Worm (Caenorhabditis elegans) whole organism, L1 larva: ENCODE measurements around the gene vps-22.

ENCODE experiments used
- F16B12.6 ChIP-seq: fragments of 150-350 bp; optimal IDR thresholded peaks from 2 replicates; lab custom pipeline; 2014; ENCODE audit warnings: missing biosample characterization, missing genetic modification characterization
- Y116A8C.19 ChIP-seq: sonication (generic microtip); optimal IDR thresholded peaks from 2 replicates; lab custom pipeline; 2016; ENCODE audit warnings: missing compliant biosample characterization, missing genetic modification characterization, borderline replicate concordance
- aha-1 ChIP-seq: fragments of 150-350 bp; optimal IDR thresholded peaks from 2 replicates; lab custom pipeline; 2014; ENCODE audit warnings: missing biosample characterization, missing genetic modification characterization
- alr-1 ChIP-seq: fragments of 200-800 bp; sonication (Bioruptor generic); optimal IDR thresholded peaks from 2 replicates; lab custom pipeline; 2018; ENCODE audit warnings: borderline replicate concordance, mild to moderate bottlenecking, missing genetic modification characterization, missing compliant biosample characterization
- ama-1 ChIP-seq: fragments of 150-350 bp; optimal IDR thresholded peaks from 2 replicates; lab custom pipeline; 2014
- ceh-63 ChIP-seq: fragments of 200-800 bp; sonication (Bioruptor generic); optimal IDR thresholded peaks from 2 replicates; lab custom pipeline; 2018; ENCODE audit warnings: mild to moderate bottlenecking, missing genetic modification characterization, missing compliant biosample characterization
- ceh-82 ChIP-seq, 3 experiments: fragments of 150-350 bp in 1 of 3; sonication (generic microtip) in 2 of 3; optimal IDR thresholded peaks; 2 replicates each; lab custom pipeline; 2014 to 2017; ENCODE audit warnings: missing biosample characterization in 3 of 3, missing genetic modification characterization in 3 of 3
- ceh-88 ChIP-seq: fragments of 200-800 bp; sonication (Bioruptor generic); IDR thresholded peaks from 2 replicates; pipeline ENCODE4 v1.3.6; 2022; ENCODE audit warnings: missing genetic modification characterization, missing compliant biosample characterization
- ceh-90 ChIP-seq: sonication (generic microtip); optimal IDR thresholded peaks from 2 replicates; lab custom pipeline; 2016; ENCODE audit warnings: missing genetic modification characterization, missing compliant biosample characterization
- ces-1 ChIP-seq: fragments of 150-350 bp; optimal IDR thresholded peaks from 2 replicates; lab custom pipeline; 2014; ENCODE audit warnings: missing biosample characterization, missing genetic modification reagents, missing genetic modification characterization
- dsc-1 ChIP-seq: sonication (generic microtip); optimal IDR thresholded peaks from 2 replicates; lab custom pipeline; 2016; ENCODE audit warnings: mild to moderate bottlenecking, missing genetic modification characterization, missing compliant biosample characterization
- efl-3 ChIP-seq: fragments of 200-800 bp; sonication (Bioruptor generic); optimal IDR thresholded peaks from 2 replicates; lab custom pipeline; 2018; ENCODE audit warnings: mild to moderate bottlenecking, missing genetic modification characterization, missing compliant biosample characterization
- egl-27 ChIP-seq, 2 experiments: fragments of 150-350 bp in 1 of 2; sonication (generic microtip); optimal IDR thresholded peaks; 3 replicates each; lab custom pipeline; 2017 to 2018; ENCODE audit warnings: missing biosample characterization in 2 of 2, missing genetic modification characterization in 2 of 2, missing genetic modification reagents in 2 of 2
- elt-3 ChIP-seq, 6 experiments: fragments of 150-350 bp in 1 of 6; sonication (generic microtip); optimal IDR thresholded peaks; 2 replicates each; lab custom pipeline; 2017 to 2018; ENCODE audit warnings: missing biosample characterization in 6 of 6, missing genetic modification characterization in 6 of 6, inconsistent platforms in 1 of 6
- ets-5 ChIP-seq: fragments of 200-800 bp; sonication (Bioruptor generic); IDR thresholded peaks from 2 replicates; pipeline ENCODE4 v1.3.6; 2022; ENCODE audit warnings: missing genetic modification characterization, missing compliant biosample characterization
- fkh-10 ChIP-seq: sonication (generic microtip); optimal IDR thresholded peaks from 2 replicates; lab custom pipeline; 2017; ENCODE audit warnings: missing biosample characterization, missing genetic modification reagents, missing genetic modification characterization
- fkh-4 ChIP-seq: sonication (generic microtip); optimal IDR thresholded peaks from 2 replicates; lab custom pipeline; 2016; ENCODE audit warnings: missing compliant biosample characterization, missing genetic modification characterization, borderline replicate concordance
- fkh-8 ChIP-seq: sonication (generic microtip); optimal IDR thresholded peaks from 2 replicates; lab custom pipeline; 2016; ENCODE audit warnings: mild to moderate bottlenecking, missing genetic modification characterization, missing compliant biosample characterization
- fos-1 ChIP-seq: fragments of 150-350 bp; optimal IDR thresholded peaks from 2 replicates; lab custom pipeline; 2014; ENCODE audit warnings: missing biosample characterization, missing genetic modification characterization
- hpl-2 ChIP-seq: fragments of 150-350 bp; optimal IDR thresholded peaks from 2 replicates; lab custom pipeline; 2014; ENCODE audit warnings: missing biosample characterization, missing genetic modification reagents, missing genetic modification characterization
- lin-14 ChIP-seq: fragments of 200-800 bp; sonication (Bioruptor generic); optimal IDR thresholded peaks from 2 replicates; lab custom pipeline; 2018; ENCODE audit warnings: mild to moderate bottlenecking, missing genetic modification characterization, moderate library complexity, missing compliant biosample characterization
- lin-15B ChIP-seq: fragments of 150-350 bp; sonication (generic microtip); optimal IDR thresholded peaks from 3 replicates; lab custom pipeline; 2014; ENCODE audit warnings: missing biosample characterization, missing genetic modification characterization
- lin-35 ChIP-seq, 2 experiments: fragments of 150-350 bp; optimal IDR thresholded peaks; 2 replicates each; lab custom pipeline; 2014; ENCODE audit warnings: missing biosample characterization in 2 of 2, missing genetic modification characterization in 2 of 2, missing genetic modification reagents in 2 of 2
- lir-3 ChIP-seq: sonication (generic microtip); optimal IDR thresholded peaks from 2 replicates; lab custom pipeline; 2016; ENCODE audit warnings: mild to moderate bottlenecking, missing genetic modification characterization, moderate library complexity, missing compliant biosample characterization; ENCODE audit not compliant: poor library complexity
- lsy-2 ChIP-seq, 2 experiments: fragments of 150-350 bp; optimal IDR thresholded peaks; 2 replicates each; lab custom pipeline; 2014; ENCODE audit warnings: missing biosample characterization in 2 of 2, missing genetic modification characterization in 2 of 2
- mab-9 ChIP-seq: fragments of 200-800 bp; sonication (Bioruptor generic); IDR thresholded peaks from 2 replicates; pipeline ENCODE4 v1.3.6; 2022; ENCODE audit warnings: missing genetic modification reagents, missing genetic modification characterization, missing compliant biosample characterization
- mdl-1 ChIP-seq, 2 experiments: fragments of 150-350 bp; optimal IDR thresholded peaks; 2 replicates each; lab custom pipeline; 2014 to 2017; ENCODE audit warnings: missing biosample characterization in 2 of 2, missing genetic modification characterization in 2 of 2, inconsistent platforms in 1 of 2
- mef-2 ChIP-seq: fragments of 150-350 bp; optimal IDR thresholded peaks from 2 replicates; lab custom pipeline; 2014; ENCODE audit warnings: missing biosample characterization, missing genetic modification characterization
- mep-1 ChIP-seq: fragments of 150-350 bp; optimal IDR thresholded peaks from 2 replicates; lab custom pipeline; 2014; ENCODE audit warnings: missing biosample characterization, missing genetic modification characterization
- nhr-20 ChIP-seq: sonication (generic microtip); optimal IDR thresholded peaks from 2 replicates; lab custom pipeline; 2016; ENCODE audit warnings: mild to moderate bottlenecking, missing genetic modification characterization, missing compliant biosample characterization
- nhr-47 ChIP-seq: sonication (generic microtip); optimal IDR thresholded peaks from 2 replicates; lab custom pipeline; 2016; ENCODE audit warnings: mild to moderate bottlenecking, missing genetic modification characterization, moderate library complexity, missing compliant biosample characterization
- nhr-71 ChIP-seq: sonication (generic microtip); optimal IDR thresholded peaks from 2 replicates; lab custom pipeline; 2016; ENCODE audit warnings: mild to moderate bottlenecking, missing genetic modification characterization, moderate library complexity, missing compliant biosample characterization
- nhr-76 ChIP-seq: sonication (generic microtip); optimal IDR thresholded peaks from 2 replicates; lab custom pipeline; 2017; ENCODE audit warnings: missing biosample characterization, missing genetic modification characterization
- nhr-77 ChIP-seq: fragments of 150-350 bp; optimal IDR thresholded peaks from 2 replicates; lab custom pipeline; 2014; ENCODE audit warnings: missing biosample characterization, missing genetic modification characterization
- nhr-84 ChIP-seq: sonication (generic microtip); optimal IDR thresholded peaks from 2 replicates; lab custom pipeline; 2017; ENCODE audit warnings: missing biosample characterization, missing genetic modification characterization
- nhr-85 ChIP-seq: sonication (generic microtip); peaks from one replicate; lab custom pipeline; 2016; ENCODE audit warnings: missing genetic modification characterization, inconsistent platforms, missing compliant biosample characterization
- nhr-90 ChIP-seq: sonication (generic microtip); optimal IDR thresholded peaks from 2 replicates; lab custom pipeline; 2016; ENCODE audit warnings: mild to moderate bottlenecking, missing genetic modification characterization, missing compliant biosample characterization; ENCODE audit not compliant: poor library complexity
- pax-3 ChIP-seq: fragments of 200-800 bp; sonication (Bioruptor generic); optimal IDR thresholded peaks from 2 replicates; lab custom pipeline; 2018; ENCODE audit warnings: mild to moderate bottlenecking, missing genetic modification characterization, moderate library complexity, missing compliant biosample characterization
- rnt-1 ChIP-seq: sonication (generic microtip); optimal IDR thresholded peaks from 2 replicates; lab custom pipeline; 2016; ENCODE audit warnings: mild to moderate bottlenecking, missing genetic modification characterization, moderate library complexity, missing compliant biosample characterization
- snpc-4 ChIP-seq: fragments of 150-350 bp; optimal IDR thresholded peaks from 2 replicates; lab custom pipeline; 2014; ENCODE audit warnings: missing biosample characterization, missing genetic modification characterization
- sox-4 ChIP-seq: sonication (generic microtip); optimal IDR thresholded peaks from 2 replicates; lab custom pipeline; 2016; ENCODE audit warnings: missing genetic modification characterization, missing compliant biosample characterization
- sptf-1 ChIP-seq: fragments of 150-350 bp; optimal IDR thresholded peaks from 2 replicates; lab custom pipeline; 2014; ENCODE audit warnings: missing biosample characterization, missing genetic modification characterization
- tbx-2 ChIP-seq: sonication (generic microtip); optimal IDR thresholded peaks from 2 replicates; lab custom pipeline; 2016; ENCODE audit warnings: missing genetic modification characterization, missing compliant biosample characterization
- unc-30 ChIP-seq: sonication (generic microtip); optimal IDR thresholded peaks from 2 replicates; lab custom pipeline; 2017; ENCODE audit warnings: missing biosample characterization, missing genetic modification characterization
- unc-62 ChIP-seq: fragments of 150-350 bp; optimal IDR thresholded peaks from 2 replicates; lab custom pipeline; 2014; ENCODE audit warnings: missing biosample characterization, missing genetic modification reagents, missing genetic modification characterization
- unc-98 ChIP-seq: fragments of 200-800 bp; sonication (Bioruptor generic); IDR thresholded peaks from 2 replicates; pipeline ENCODE4 v1.3.6; 2022; ENCODE audit warnings: missing genetic modification characterization, missing compliant biosample characterization
- xbp-1 ChIP-seq: sonication (generic microtip); optimal IDR thresholded peaks from 2 replicates; lab custom pipeline; 2016; ENCODE audit warnings: missing genetic modification characterization, missing compliant biosample characterization
- zag-1 ChIP-seq: fragments of 150-350 bp; optimal IDR thresholded peaks from 2 replicates; lab custom pipeline; 2014; ENCODE audit warnings: missing biosample characterization, missing genetic modification characterization

The vps-22 gene

DNA sequence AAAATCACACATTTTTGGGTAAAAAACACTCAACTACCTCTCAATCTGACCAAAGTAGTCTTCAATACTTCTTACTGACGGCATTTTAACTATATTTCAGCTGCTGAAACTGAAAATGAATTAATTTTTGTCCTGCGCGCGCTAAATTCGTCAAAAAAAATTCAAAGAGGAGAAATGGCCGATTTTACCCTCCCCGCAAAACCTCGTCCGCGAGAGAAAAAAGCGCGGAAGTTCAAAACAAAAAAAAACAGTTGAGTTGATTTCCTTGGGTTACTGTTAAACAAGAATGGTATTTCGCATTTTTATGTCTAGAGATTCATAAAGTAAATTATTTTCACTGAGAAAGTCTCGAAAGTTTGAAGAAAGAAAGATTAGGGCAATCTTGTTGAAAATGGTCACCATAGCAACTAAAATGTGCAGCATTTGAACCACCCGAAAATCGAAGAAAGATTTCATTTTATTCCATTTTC, 24.5 kb upstream of the vps-22 start, which contains the start of the genes C27F2.10 and wdr-60 (continued):
- TF ChIP-seq ces-1 (GFP tag; lab: Kevin White, UChicago) (no peak), fkh-4 (tag; lab: Kevin White, UChicago) (no peak), ceh-82 (tag; optimal IDR thresholded peaks at IDR 0.05; lab: Kevin White, UChicago) (peak in 1 of 3 experiments; percentile 16), alr-1 (no peak), xbp-1 (peak; percentile 41), mdl-1 (tag; optimal IDR thresholded peaks at IDR 0.05; lab: Kevin White, UChicago) (no peak), lsy-2 (tag; optimal IDR thresholded peaks at IDR 0.05; lab: Kevin White, UChicago) (peak; percentile 8 to 59), unc-98 (GFP tag; lab: Robert Waterston, UW) (no peak), unc-62 (GFP tag; lab: Kevin White, UChicago) (no peak), ceh-63 (GFP tag; lab: Kevin White, UChicago) (no peak), elt-3 (tag; optimal IDR thresholded peaks at IDR 0.05; lab: Kevin White, UChicago) (no peak), rnt-1 (tag; lab: Kevin White, UChicago) (peak; percentile 88), dsc-1 (tag; lab: Kevin White, UChicago) (peak; percentile 17), lir-3 (peak; percentile 64), tbx-2 (tag; lab: Kevin White, UChicago) (peak; percentile 57), fkh-8 (peak; percentile 24), mab-9 (GFP tag; lab: Robert Waterston, UW) (no peak), nhr-71 (tag; lab: Kevin White, UChicago) (peak; percentile 56), F16B12.6 (tag; lab: Kevin White, UChicago) (no peak), lin-35 (GFP tag; optimal IDR thresholded peaks at IDR 0.05; lab: Kevin White, UChicago) (peak; percentile 84 to 92), nhr-85 (tag; lab: Kevin White, UChicago) (peak; percentile 71), unc-30 (tag; lab: Kevin White, UChicago) (no peak)

DNA sequence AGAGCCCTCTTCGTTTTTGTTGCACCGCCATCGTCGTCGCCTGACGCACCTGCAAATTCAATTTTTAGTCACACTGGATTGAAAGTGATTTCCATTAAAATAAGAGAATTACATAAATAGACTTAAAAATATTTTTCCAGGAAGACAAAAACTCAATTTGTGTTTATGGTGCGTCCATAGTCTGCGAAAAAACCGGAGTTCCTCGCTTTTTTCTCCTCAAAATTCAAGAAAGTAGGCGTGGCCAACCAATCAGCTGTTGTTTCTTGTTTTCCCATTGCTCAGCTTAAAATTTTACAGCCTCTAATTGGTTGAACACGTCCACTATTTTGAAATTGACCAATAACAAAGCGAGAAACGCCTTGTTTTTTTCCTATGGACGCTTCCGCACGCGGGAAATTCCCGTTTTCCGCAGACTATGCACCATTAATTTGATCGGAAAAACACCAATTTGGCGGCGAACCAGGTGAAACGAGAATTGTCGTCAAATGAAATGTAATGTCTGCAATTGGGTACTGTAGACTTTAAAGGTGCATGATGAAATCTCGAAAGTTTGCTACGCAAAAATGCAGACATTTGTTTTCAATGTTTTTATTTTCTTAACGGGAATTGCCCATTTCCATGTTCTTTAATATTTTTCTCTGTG, 22.3 kb upstream of the vps-22 start, which contains the start of gene C27F2.7:
Gene C27F2.7 (minus strand): TSS at position 51 of the 643 bp plus-strand sequence.
- TF ChIP-seq ets-5 (GFP tag; lab: Robert Waterston, UW), result no peak
- TF ChIP-seq lin-15B (tag; lab: Kevin White, UChicago), result no peak
- no peak for TF ChIP-seq mep-1 (tag; lab: Kevin White, UChicago)
- TF ChIP-seq snpc-4 (tag; lab: Kevin White, UChicago), result no peak
- no peak for TF ChIP-seq tbx-2 (tag; lab: Kevin White, UChicago)
- TF ChIP-seq efl-3 (GFP tag; lab: Kevin White, UChicago), result no peak
- TF ChIP-seq alr-1, result no peak
- TF ChIP-seq nhr-76 (tag; lab: Kevin White, UChicago), result no peak
- no peak for TF ChIP-seq nhr-90 (tag; lab: Kevin White, UChicago)
- TF ChIP-seq zag-1 (tag; lab: Kevin White, UChicago), result no peak
- TF ChIP-seq aha-1, result no peak
- TF ChIP-seq nhr-47 (tag; lab: Kevin White, UChicago), result no peak
- no peak for TF ChIP-seq Y116A8C.19 (tag; lab: Kevin White, UChicago)
- TF ChIP-seq fos-1, result no peak
- no peak for TF ChIP-seq nhr-77
- TF ChIP-seq nhr-84 (tag; lab: Kevin White, UChicago), result no peak
- no peak for TF ChIP-seq ama-1
- no peak for TF ChIP-seq elt-3 (tag; optimal IDR thresholded peaks at IDR 0.05; lab: Kevin White, UChicago)
- TF ChIP-seq sox-4, result no peak
- TF ChIP-seq nhr-20, result no peak
- TF ChIP-seq, all 84 proteins: peak for 0

DNA sequence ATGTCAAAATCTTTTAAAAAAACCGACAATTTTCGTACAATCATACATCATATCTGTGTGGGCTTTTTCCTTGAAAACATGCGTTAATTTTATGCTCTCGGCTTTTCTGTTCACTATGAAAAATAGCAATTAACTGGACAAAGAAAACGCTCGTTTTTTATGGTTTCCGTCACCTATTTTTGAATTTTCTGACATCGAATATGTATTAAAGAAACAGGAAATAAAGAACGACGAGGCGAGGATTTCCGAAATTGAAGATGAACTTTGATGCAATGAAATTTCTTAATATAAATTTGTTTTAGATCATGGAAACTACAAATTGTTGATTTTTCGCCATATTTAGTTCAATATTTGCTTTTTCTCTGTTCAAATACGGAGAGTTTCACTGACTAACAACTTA, 21.7 kb upstream of the vps-22 start:
- TF ChIP-seq fkh-10 (GFP tag; lab: Kevin White, UChicago) (no peak), hpl-2 (GFP tag; lab: Kevin White, UChicago) (no peak), elt-3 (tag; optimal IDR thresholded peaks at IDR 0.05; lab: Kevin White, UChicago) (no peak), ceh-90 (tag; lab: Kevin White, UChicago) (no peak), lin-14 (GFP tag; lab: Kevin White, UChicago) (no peak), sptf-1 (no peak), pax-3 (tag; lab: Kevin White, UChicago) (no peak), egl-27 (tag; optimal IDR thresholded peaks at IDR 0.05; lab: Kevin White, UChicago) (no peak), mdl-1 (tag; optimal IDR thresholded peaks at IDR 0.05; lab: Kevin White, UChicago) (no peak), zag-1 (tag; lab: Kevin White, UChicago) (no peak), ceh-88 (no peak), mef-2 (no peak)
- TF ChIP-seq, all 84 proteins: peak for 0
